Worm (Caenorhabditis elegans) whole organism, L3 larva: ENCODE measurements around the gene srh-36.

ENCODE experiments used
- hmg-11 ChIP-seq: sonication (generic microtip); optimal IDR thresholded peaks from 2 replicates; lab custom pipeline; 2016; ENCODE audit warnings: missing genetic modification characterization, missing compliant biosample characterization
- nhr-12 ChIP-seq: fragments of 150-350 bp; optimal IDR thresholded peaks from 2 replicates; lab custom pipeline; 2014; ENCODE audit warnings: missing biosample characterization, missing genetic modification characterization
- unc-62 ChIP-seq: fragments of 150-350 bp; sonication (generic microtip); optimal IDR thresholded peaks from 4 replicates; lab custom pipeline; 2014; ENCODE audit warnings: missing biosample characterization, missing genetic modification reagents, missing genetic modification characterization
- ztf-11 ChIP-seq: fragments of 150-350 bp; optimal IDR thresholded peaks from 2 replicates; lab custom pipeline; 2014; ENCODE audit warnings: missing biosample characterization, missing genetic modification characterization
- ztf-4 ChIP-seq: fragments of 150-350 bp; optimal IDR thresholded peaks from 2 replicates; lab custom pipeline; 2014; ENCODE audit warnings: missing biosample characterization, missing genetic modification characterization

- TF ChIP-seq nhr-12 (tag; lab: Kevin White, UChicago) (no peak), hmg-11 (tag; lab: Kevin White, UChicago) (no peak), ztf-4 (no peak), ztf-11 (tag; lab: Kevin White, UChicago) (no peak), unc-62 (GFP tag; lab: Kevin White, UChicago) (no peak)
Observed at ce11 chrV:2857842-2858241, 36.4 kb upstream of the srh-36 start, which contains the start of gene srj-55.
